Worm (Caenorhabditis elegans) whole organism, mixed stage, embryonic: ENCODE measurements around the gene ugt-46.

ENCODE experiments used
- M03D4.4 ChIP-seq: sonication (generic microtip); optimal IDR thresholded peaks from 2 replicates; lab custom pipeline; 2017; ENCODE audit warnings: mild to moderate bottlenecking, missing genetic modification characterization, missing compliant biosample characterization
- bed-3 ChIP-seq: fragments of 200-800 bp; sonication (Bioruptor generic); optimal IDR thresholded peaks from 3 replicates; lab custom pipeline; 2018; ENCODE audit warnings: mild to moderate bottlenecking, missing genetic modification characterization, moderate library complexity, missing compliant biosample characterization
- blmp-1 ChIP-seq: fragments of 150-350 bp; optimal IDR thresholded peaks from 2 replicates; lab custom pipeline; 2014; ENCODE audit warnings: missing biosample characterization, missing genetic modification characterization
- ceh-39 ChIP-seq: fragments of 150-350 bp; optimal IDR thresholded peaks from 2 replicates; lab custom pipeline; 2014; ENCODE audit warnings: missing biosample characterization, missing genetic modification characterization
- ceh-43 ChIP-seq: fragments of 200-800 bp; sonication (Bioruptor generic); optimal IDR thresholded peaks from 2 replicates; lab custom pipeline; 2018; ENCODE audit warnings: mild to moderate bottlenecking, missing genetic modification characterization, moderate library complexity, missing compliant biosample characterization
- ceh-83 ChIP-seq: fragments of 200-800 bp; sonication (Bioruptor generic); optimal IDR thresholded peaks from 2 replicates; lab custom pipeline; 2018; ENCODE audit warnings: mild to moderate bottlenecking, missing genetic modification characterization, missing compliant biosample characterization
- ces-1 ChIP-seq: fragments of 150-350 bp; optimal IDR thresholded peaks from 2 replicates; lab custom pipeline; 2014; ENCODE audit warnings: missing biosample characterization, missing genetic modification reagents, missing genetic modification characterization
- cnd-1 ChIP-seq: fragments of 200-800 bp; sonication (Bioruptor generic); optimal IDR thresholded peaks from 2 replicates; lab custom pipeline; 2018; ENCODE audit warnings: mild to moderate bottlenecking, missing genetic modification characterization, missing compliant biosample characterization
- drap-1 ChIP-seq: fragments of 200-800 bp; sonication (Bioruptor generic); optimal IDR thresholded peaks from 3 replicates; lab custom pipeline; 2018; ENCODE audit warnings: mild to moderate bottlenecking, missing genetic modification characterization, missing compliant biosample characterization
- elt-1 ChIP-seq: sonication (generic microtip); optimal IDR thresholded peaks from 2 replicates; lab custom pipeline; 2017; ENCODE audit warnings: missing genetic modification characterization, mild to moderate bottlenecking, missing compliant biosample characterization, antibody characterized with exemption, moderate library complexity, borderline replicate concordance; ENCODE audit not compliant: insufficient read depth
- elt-3 ChIP-seq: fragments of 150-350 bp; optimal IDR thresholded peaks from 2 replicates; lab custom pipeline; 2014; ENCODE audit warnings: missing biosample characterization, missing genetic modification characterization
- flh-1 ChIP-seq: fragments of 200-800 bp; sonication (Bioruptor generic); optimal IDR thresholded peaks from 2 replicates; lab custom pipeline; 2018; ENCODE audit warnings: mild to moderate bottlenecking, missing genetic modification characterization, moderate library complexity, missing compliant biosample characterization
- ham-2 ChIP-seq: fragments of 200-800 bp; sonication (Bioruptor generic); optimal IDR thresholded peaks from 2 replicates; lab custom pipeline; 2018; ENCODE audit warnings: mild to moderate bottlenecking, missing genetic modification characterization, missing compliant biosample characterization
- hlh-1 ChIP-seq: fragments of 150-350 bp; optimal IDR thresholded peaks from 2 replicates; lab custom pipeline; 2014; ENCODE audit warnings: missing biosample characterization, missing genetic modification reagents, missing genetic modification characterization
- lin-13 ChIP-seq: fragments of 150-350 bp; optimal IDR thresholded peaks from 2 replicates; lab custom pipeline; 2014; ENCODE audit warnings: missing biosample characterization, missing genetic modification characterization
- lin-32 ChIP-seq: fragments of 200-800 bp; sonication (Bioruptor generic); optimal IDR thresholded peaks from 2 replicates; lab custom pipeline; 2018; ENCODE audit warnings: mild to moderate bottlenecking, missing genetic modification characterization, missing compliant biosample characterization
- mab-5 ChIP-seq: fragments of 150-350 bp; optimal IDR thresholded peaks from 2 replicates; lab custom pipeline; 2014; ENCODE audit warnings: missing biosample characterization, missing genetic modification characterization
- mep-1 ChIP-seq: fragments of 150-350 bp; optimal IDR thresholded peaks from 2 replicates; lab custom pipeline; 2017; ENCODE audit warnings: missing biosample characterization, missing genetic modification reagents, missing genetic modification characterization, inconsistent platforms
- mls-2 ChIP-seq: sonication (generic microtip); optimal IDR thresholded peaks from 2 replicates; lab custom pipeline; 2016; ENCODE audit warnings: mild to moderate bottlenecking, missing genetic modification characterization, moderate library complexity, missing compliant biosample characterization
- nhr-12 ChIP-seq: fragments of 150-350 bp; optimal IDR thresholded peaks from 2 replicates; lab custom pipeline; 2014; ENCODE audit warnings: missing biosample characterization, missing genetic modification characterization
- nhr-2 ChIP-seq: fragments of 150-350 bp; optimal IDR thresholded peaks from 2 replicates; lab custom pipeline; 2014; ENCODE audit warnings: missing biosample characterization, missing genetic modification characterization
- nhr-237 ChIP-seq: fragments of 150-350 bp; optimal IDR thresholded peaks from 2 replicates; lab custom pipeline; 2014; ENCODE audit warnings: missing biosample characterization, missing genetic modification characterization
- nhr-28 ChIP-seq: fragments of 150-350 bp; optimal IDR thresholded peaks from 2 replicates; lab custom pipeline; 2014; ENCODE audit warnings: missing biosample characterization, missing genetic modification characterization
- nhr-76 ChIP-seq: sonication (generic microtip); optimal IDR thresholded peaks from 2 replicates; lab custom pipeline; 2017; ENCODE audit warnings: missing biosample characterization, missing genetic modification characterization
- pha-4 ChIP-seq: fragments of 150-350 bp; optimal IDR thresholded peaks from 2 replicates; lab custom pipeline; 2018; ENCODE audit warnings: missing biosample characterization, missing genetic modification reagents, missing genetic modification characterization
- sem-2 ChIP-seq: fragments of 200-800 bp; sonication (Bioruptor generic); optimal IDR thresholded peaks from 2 replicates; lab custom pipeline; 2018; ENCODE audit warnings: mild to moderate bottlenecking, missing genetic modification characterization, missing compliant biosample characterization
- snpc-4 ChIP-seq: fragments of 150-350 bp; optimal IDR thresholded peaks from 2 replicates; lab custom pipeline; 2014; ENCODE audit warnings: missing biosample characterization, missing genetic modification characterization
- sptf-1 ChIP-seq: sonication (generic microtip); optimal IDR thresholded peaks from 2 replicates; lab custom pipeline; 2017; ENCODE audit warnings: mild to moderate bottlenecking, missing genetic modification characterization, moderate library complexity, missing compliant biosample characterization
- tbx-8 ChIP-seq: fragments of 200-800 bp; sonication (Bioruptor generic); optimal IDR thresholded peaks from 2 replicates; lab custom pipeline; 2018; ENCODE audit warnings: mild to moderate bottlenecking, missing genetic modification characterization, moderate library complexity, missing compliant biosample characterization
- unc-120 ChIP-seq: sonication (generic microtip); optimal IDR thresholded peaks from 2 replicates; lab custom pipeline; 2017; ENCODE audit warnings: missing genetic modification characterization, missing compliant biosample characterization; ENCODE audit not compliant: poor library complexity, severe bottlenecking
- unc-39 ChIP-seq: fragments of 150-350 bp; optimal IDR thresholded peaks from 2 replicates; lab custom pipeline; 2014; ENCODE audit warnings: missing biosample characterization, missing genetic modification characterization
- unc-62 ChIP-seq: fragments of 150-350 bp; optimal IDR thresholded peaks from 2 replicates; lab custom pipeline; 2014; ENCODE audit warnings: missing biosample characterization, missing genetic modification reagents, missing genetic modification characterization
- zip-8 ChIP-seq: fragments of 150-350 bp; optimal IDR thresholded peaks from 2 replicates; lab custom pipeline; 2014; ENCODE audit warnings: missing biosample characterization, missing genetic modification characterization
- ztf-11 ChIP-seq: fragments of 150-350 bp; optimal IDR thresholded peaks from 2 replicates; lab custom pipeline; 2014; ENCODE audit warnings: missing biosample characterization, missing genetic modification characterization

Gene ugt-46

ce11 chrX:530011-530410, at the start of gene ugt-46:
TSS of gene ugt-46 (minus strand) at chrX:530289.
- no peak for TF ChIP-seq ham-2 (GFP tag; lab: Kevin White, UChicago)
- no peak for TF ChIP-seq sem-2
- TF ChIP-seq ceh-43 (GFP tag; lab: Kevin White, UChicago), result no peak
- no peak for TF ChIP-seq ces-1 (GFP tag; lab: Kevin White, UChicago)
- TF ChIP-seq zip-8 (tag; lab: Kevin White, UChicago), result no peak
- TF ChIP-seq drap-1 (GFP tag; lab: Kevin White, UChicago), result no peak
- TF ChIP-seq cnd-1 (tag; lab: Kevin White, UChicago), result no peak
- TF ChIP-seq lin-13 (tag; lab: Kevin White, UChicago), result no peak
- no peak for TF ChIP-seq M03D4.4
- no peak for TF ChIP-seq nhr-28 (tag; lab: Kevin White, UChicago)
- no peak for TF ChIP-seq flh-1 (GFP tag; lab: Kevin White, UChicago)
- no peak for TF ChIP-seq tbx-8
- TF ChIP-seq nhr-76 (tag; lab: Kevin White, UChicago), result no peak
- no peak for TF ChIP-seq pha-4 (tag; lab: Kevin White, UChicago)
- no peak for TF ChIP-seq elt-1 (tag; lab: Kevin White, UChicago)
- TF ChIP-seq unc-39, result no peak
- TF ChIP-seq lin-32, result no peak
- no peak for TF ChIP-seq ztf-11 (tag; lab: Kevin White, UChicago)
- TF ChIP-seq sptf-1 (tag; lab: Kevin White, UChicago), result no peak
- TF ChIP-seq ceh-83 (GFP tag; lab: Kevin White, UChicago), result no peak

DNA sequence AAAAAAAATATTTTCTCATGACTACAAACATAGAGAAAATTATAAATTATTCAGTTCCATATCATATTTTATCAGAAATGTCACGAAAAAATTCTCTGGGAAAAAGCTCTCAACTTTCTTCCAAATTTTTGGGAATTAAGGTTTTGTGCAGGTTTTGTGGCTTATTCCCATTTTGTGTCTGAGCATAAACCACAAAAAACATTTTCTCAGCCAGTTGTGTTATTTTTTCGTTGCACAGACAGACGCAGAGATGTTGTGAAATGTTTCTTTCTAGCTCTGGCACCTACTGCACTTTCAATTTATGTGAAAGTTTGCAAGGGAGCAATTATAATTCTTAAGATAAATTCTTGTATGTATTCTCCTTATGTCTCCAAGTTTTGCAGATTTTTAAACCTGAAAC, 45.0 kb upstream of the ugt-46 start:
- TF ChIP-seq hlh-1 (tag; lab: Kevin White, UChicago) (no peak), nhr-76 (tag; lab: Kevin White, UChicago) (no peak), unc-62 (no peak), elt-1 (tag; lab: Kevin White, UChicago) (no peak), tbx-8 (no peak), ztf-11 (tag; lab: Kevin White, UChicago) (no peak), unc-39 (no peak), mep-1 (tag; lab: Kevin White, UChicago) (no peak), M03D4.4 (no peak)

ce11 chrX:573270-573669, 43.2 kb upstream of the ugt-46 start:
- no peak for TF ChIP-seq nhr-28 (tag; lab: Kevin White, UChicago)
- TF ChIP-seq tbx-8, result no peak
- no peak for TF ChIP-seq unc-39
- TF ChIP-seq M03D4.4, result no peak
- TF ChIP-seq lin-13 (tag; lab: Kevin White, UChicago), result no peak
- no peak for TF ChIP-seq nhr-76 (tag; lab: Kevin White, UChicago)
- no peak for TF ChIP-seq ham-2 (GFP tag; lab: Kevin White, UChicago)
- TF ChIP-seq snpc-4 (tag; lab: Kevin White, UChicago), result no peak
- TF ChIP-seq zip-8 (tag; lab: Kevin White, UChicago), result peak; percentile 85
- TF ChIP-seq ces-1 (GFP tag; lab: Kevin White, UChicago), result no peak
- TF ChIP-seq sptf-1 (tag; lab: Kevin White, UChicago), result no peak
- no peak for TF ChIP-seq mls-2
- no peak for TF ChIP-seq pha-4 (tag; lab: Kevin White, UChicago)
- no peak for TF ChIP-seq sem-2
- TF ChIP-seq mab-5 (tag; lab: Kevin White, UChicago), result no peak
- TF ChIP-seq bed-3 (GFP tag; lab: Kevin White, UChicago), result no peak
- no peak for TF ChIP-seq ztf-11 (tag; lab: Kevin White, UChicago)
- TF ChIP-seq nhr-2, result peak; percentile 2
- no peak for TF ChIP-seq drap-1 (GFP tag; lab: Kevin White, UChicago)
- peak; percentile 75 for TF ChIP-seq elt-3
- TF ChIP-seq cnd-1 (tag; lab: Kevin White, UChicago), result no peak
- TF ChIP-seq ceh-39, result no peak
- TF ChIP-seq nhr-237, result peak; percentile 38
- no peak for TF ChIP-seq unc-120 (tag; lab: Kevin White, UChicago)
- TF ChIP-seq unc-62, result peak; percentile 2
- TF ChIP-seq nhr-12 (tag; lab: Kevin White, UChicago), result no peak
- TF ChIP-seq, all 35 proteins: peak for 5

- no peak for TF ChIP-seq ces-1 (GFP tag; lab: Kevin White, UChicago)
- TF ChIP-seq lin-13 (tag; lab: Kevin White, UChicago), result no peak
- TF ChIP-seq bed-3 (GFP tag; lab: Kevin White, UChicago), result no peak
- no peak for TF ChIP-seq elt-1 (tag; lab: Kevin White, UChicago)
- TF ChIP-seq blmp-1 (tag; lab: Kevin White, UChicago), result no peak
- no peak for TF ChIP-seq M03D4.4
- TF ChIP-seq nhr-28 (tag; lab: Kevin White, UChicago), result no peak
- no peak for TF ChIP-seq snpc-4 (tag; lab: Kevin White, UChicago)
- no peak for TF ChIP-seq ceh-83 (GFP tag; lab: Kevin White, UChicago)
Observed at ce11 chrX:572601-573000, 42.5 kb upstream of the ugt-46 start, which contains the start of gene mrp-2. TSS of gene mrp-2 (minus strand) at chrX:572701.
